Worm (Caenorhabditis elegans): ENCODE data around the gene nhr-137.
A peak's percentile ranks its signal among the peaks of the same experiment; 100 is the strongest.

The nhr-137 gene

ce11 chrX:6631437-6631836, 37.4 kb downstream of the nhr-137 start, which contains the start of gene aexr-2:
Gene aexr-2, minus strand, starts transcription at chrX:6631537.
- no peak for TF ChIP-seq pes-1 (GFP tag; IDR thresholded peaks at IDR 0.05)
- no peak for TF ChIP-seq tbx-37 (GFP tag; conservative IDR thresholded peaks at IDR 0.05)
- TF ChIP-seq hmg-4 (GFP tag; optimal IDR thresholded peaks at IDR 0.05): no peak
- no peak for TF ChIP-seq sea-1 (GFP tag; conservative IDR thresholded peaks at IDR 0.05)
- TF ChIP-seq tbx-11 (GFP tag; IDR thresholded peaks at IDR 0.05): no peak
- TF ChIP-seq hmbx-1 (tag; optimal IDR thresholded peaks at IDR 0.05): no peak
- no peak for TF ChIP-seq ets-7 (tag; optimal IDR thresholded peaks at IDR 0.05)
- TF ChIP-seq tra-4 (tag; optimal IDR thresholded peaks at IDR 0.05): no peak
- TF ChIP-seq ceh-36 (tag; optimal IDR thresholded peaks at IDR 0.05): no peak
- TF ChIP-seq hnd-1 (tag; optimal IDR thresholded peaks at IDR 0.05): no peak
- no peak for TF ChIP-seq B0310.2 (tag; optimal IDR thresholded peaks at IDR 0.05)
- TF ChIP-seq flt-1 (GFP tag; IDR thresholded peaks at IDR 0.05): no peak
- no peak for TF ChIP-seq aly-1 (tag; optimal IDR thresholded peaks at IDR 0.05)

DNA sequence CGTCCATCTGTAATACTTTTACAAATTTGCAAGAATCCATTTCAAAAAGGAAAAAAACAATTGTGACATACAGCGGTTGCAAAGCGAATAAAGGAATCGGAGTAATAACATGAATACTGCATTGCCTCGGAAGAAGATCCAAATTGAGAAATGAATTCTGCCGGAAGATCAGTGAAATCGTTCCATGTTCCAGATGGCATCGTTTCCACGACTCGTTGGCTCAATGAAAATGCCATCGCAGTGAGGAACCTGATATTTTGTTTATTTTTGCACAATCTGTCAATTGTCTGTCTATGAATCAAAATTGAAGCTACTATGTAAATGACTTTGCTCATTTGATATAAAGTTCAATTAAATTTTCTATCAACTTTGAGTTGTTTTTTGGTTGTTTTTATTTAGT, 38.2 kb downstream of the nhr-137 start:
- TF ChIP-seq aly-1 (tag; optimal IDR thresholded peaks at IDR 0.05): no peak
- TF ChIP-seq hnd-1 (tag; optimal IDR thresholded peaks at IDR 0.05): no peak
- no peak for TF ChIP-seq flt-1 (GFP tag; IDR thresholded peaks at IDR 0.05)
- TF ChIP-seq tra-4 (tag; optimal IDR thresholded peaks at IDR 0.05): no peak
- no peak for TF ChIP-seq sea-1 (GFP tag; conservative IDR thresholded peaks at IDR 0.05)
- no peak for TF ChIP-seq pes-1 (GFP tag; IDR thresholded peaks at IDR 0.05)
- no peak for TF ChIP-seq tbx-11 (GFP tag; IDR thresholded peaks at IDR 0.05)
- no peak for TF ChIP-seq ets-7 (tag; optimal IDR thresholded peaks at IDR 0.05)

- no peak for TF ChIP-seq sea-1 (GFP tag; conservative IDR thresholded peaks at IDR 0.05)
- TF ChIP-seq tra-4 (tag; optimal IDR thresholded peaks at IDR 0.05): no peak
- TF ChIP-seq hnd-1 (tag; optimal IDR thresholded peaks at IDR 0.05): no peak
- TF ChIP-seq pes-1 (GFP tag; IDR thresholded peaks at IDR 0.05): no peak
- no peak for TF ChIP-seq F13C5.2 (tag; optimal IDR thresholded peaks at IDR 0.05)
- no peak for TF ChIP-seq scrt-1 (GFP tag; IDR thresholded peaks at IDR 0.05)
- TF ChIP-seq hmg-4 (GFP tag; optimal IDR thresholded peaks at IDR 0.05): no peak
- TF ChIP-seq tbx-11 (GFP tag; IDR thresholded peaks at IDR 0.05): no peak
- no peak for TF ChIP-seq ama-1 (optimal IDR thresholded peaks at IDR 0.05)
- TF ChIP-seq ceh-36 (tag; optimal IDR thresholded peaks at IDR 0.05): no peak
- no peak for TF ChIP-seq B0310.2 (tag; optimal IDR thresholded peaks at IDR 0.05)
- TF ChIP-seq tbx-37 (GFP tag; conservative IDR thresholded peaks at IDR 0.05): no peak
- no peak for TF ChIP-seq hmbx-1 (tag; optimal IDR thresholded peaks at IDR 0.05)
- TF ChIP-seq ceh-13 (GFP tag; optimal IDR thresholded peaks at IDR 0.05): no peak
- no peak for TF ChIP-seq ets-7 (tag; optimal IDR thresholded peaks at IDR 0.05)
- TF ChIP-seq flt-1 (GFP tag; IDR thresholded peaks at IDR 0.05): no peak
- no peak for TF ChIP-seq aly-1 (tag; optimal IDR thresholded peaks at IDR 0.05)
Measured at ce11 chrX:6625275-6625674, 43.5 kb downstream of the nhr-137 start.

ce11 chrX:6622552-6623236, 46.1 kb downstream of the nhr-137 start, which contains the start of gene clec-266:
Gene clec-266, minus strand, starts transcription at chrX:6622915.
- TF ChIP-seq ceh-36 (tag; optimal IDR thresholded peaks at IDR 0.05) (no peak), ama-1 (optimal IDR thresholded peaks at IDR 0.05) (peak; percentile 94), ceh-13 (GFP tag; optimal IDR thresholded peaks at IDR 0.05) (no peak), hmg-4 (GFP tag; optimal IDR thresholded peaks at IDR 0.05) (no peak), hmbx-1 (tag; optimal IDR thresholded peaks at IDR 0.05) (no peak), tbx-37 (GFP tag; conservative IDR thresholded peaks at IDR 0.05) (no peak), F13C5.2 (tag; optimal IDR thresholded peaks at IDR 0.05) (no peak), flt-1 (GFP tag; IDR thresholded peaks at IDR 0.05) (peak; percentile 2; the same call in 1 of the 2 replicates), aly-1 (tag; optimal IDR thresholded peaks at IDR 0.05) (no peak), hnd-1 (tag; optimal IDR thresholded peaks at IDR 0.05) (no peak), pes-1 (GFP tag; IDR thresholded peaks at IDR 0.05) (no peak)

- TF ChIP-seq ceh-36 (tag; optimal IDR thresholded peaks at IDR 0.05): no peak
- TF ChIP-seq tbx-11 (GFP tag; IDR thresholded peaks at IDR 0.05): no peak
- TF ChIP-seq hnd-1 (tag; optimal IDR thresholded peaks at IDR 0.05): no peak
Measured at ce11 chrX:6618712-6619111, 50.1 kb downstream of the nhr-137 start, which contains the start of gene kqt-1. Gene kqt-1, plus strand, starts transcription at chrX:6619012.

ce11 chrX:6617622-6618021, 51.2 kb downstream of the nhr-137 start:
- 0 out of 2 replicates have a peak, but pooled peaks have one; percentile 57 for TF ChIP-seq sea-1 (GFP tag; conservative IDR thresholded peaks at IDR 0.05)
- TF ChIP-seq hmg-4 (GFP tag; optimal IDR thresholded peaks at IDR 0.05): no peak

ce11 chrX:6613537-6613936, 55.3 kb downstream of the nhr-137 start:
- TF ChIP-seq F13C5.2 (tag; optimal IDR thresholded peaks at IDR 0.05): no peak
- no peak for TF ChIP-seq tbx-37 (GFP tag; conservative IDR thresholded peaks at IDR 0.05)
- no peak for TF ChIP-seq hmbx-1 (tag; optimal IDR thresholded peaks at IDR 0.05)
- no peak for TF ChIP-seq B0310.2 (tag; optimal IDR thresholded peaks at IDR 0.05)
- TF ChIP-seq tra-4 (tag; optimal IDR thresholded peaks at IDR 0.05): no peak
- no peak for TF ChIP-seq ceh-13 (GFP tag; optimal IDR thresholded peaks at IDR 0.05)
- no peak for TF ChIP-seq sea-1 (GFP tag; conservative IDR thresholded peaks at IDR 0.05)
- no peak for TF ChIP-seq ceh-36 (tag; optimal IDR thresholded peaks at IDR 0.05)
- TF ChIP-seq flt-1 (GFP tag; IDR thresholded peaks at IDR 0.05): no peak
- TF ChIP-seq scrt-1 (GFP tag; IDR thresholded peaks at IDR 0.05): no peak
- TF ChIP-seq hnd-1 (tag; optimal IDR thresholded peaks at IDR 0.05): no peak
- no peak for TF ChIP-seq ama-1 (optimal IDR thresholded peaks at IDR 0.05)
- no peak for TF ChIP-seq ets-7 (tag; optimal IDR thresholded peaks at IDR 0.05)

Measured in whole organism, early embryonic.